Fruit fly (Drosophila melanogaster) whole organism, embryonic: ENCODE measurements around the gene eya.

ENCODE experiments used
- Atf3 ChIP-seq: fragments of 200-800 bp; sonication (Bioruptor generic); optimal IDR thresholded peaks from 3 replicates; lab custom pipeline; 2016; ENCODE audit warnings: missing biosample characterization, missing genetic modification characterization
- Awh ChIP-seq: fragments of 200-800 bp; sonication (Bioruptor generic); IDR thresholded peaks from 2 replicates; pipeline ENCODE4, ENCODE4 v1.3.6; 2022; ENCODE audit warnings: missing biosample characterization, missing genetic modification characterization
- B-H2 ChIP-seq: fragments of 200-800 bp; sonication (Bioruptor generic); optimal IDR thresholded peaks from 2 replicates; lab custom pipeline; 2018; ENCODE audit warnings: missing biosample characterization, mild to moderate bottlenecking, missing genetic modification characterization
- CG12659 ChIP-seq: fragments of 200-800 bp; sonication (Bioruptor generic); optimal IDR thresholded peaks from 3 replicates; lab custom pipeline; 2017; ENCODE audit warnings: mild to moderate bottlenecking, missing biosample characterization, missing genetic modification reagents, missing genetic modification characterization
- CG12769 ChIP-seq: fragments of 200-800 bp; sonication (Bioruptor generic); optimal IDR thresholded peaks from 2 replicates; lab custom pipeline; 2019; ENCODE audit warnings: missing biosample characterization, mild to moderate bottlenecking, missing genetic modification characterization, moderate library complexity
- CG13123 ChIP-seq: fragments of 200-800 bp; sonication (Bioruptor generic); optimal IDR thresholded peaks from 2 replicates; lab custom pipeline; 2016; ENCODE audit warnings: missing biosample characterization, missing genetic modification characterization
- CG16779 ChIP-seq: fragments of 200-800 bp; sonication (Bioruptor generic); IDR thresholded peaks from 2 replicates; pipeline ENCODE4 v1.3.6; 2022; ENCODE audit warnings: missing biosample characterization, missing genetic modification characterization
- CG17568 ChIP-seq: fragments of 200-800 bp; sonication (Bioruptor generic); optimal IDR thresholded peaks from 2 replicates; lab custom pipeline; 2018; ENCODE audit warnings: missing biosample characterization, mild to moderate bottlenecking, missing genetic modification characterization, moderate library complexity
- CG18619 ChIP-seq: fragments of 200-800 bp; sonication (Bioruptor generic); optimal IDR thresholded peaks from 3 replicates; lab custom pipeline; 2017; ENCODE audit warnings: missing biosample characterization, mild to moderate bottlenecking, missing genetic modification characterization
- CG4424 ChIP-seq: fragments of 200-800 bp; sonication (Bioruptor generic); optimal IDR thresholded peaks from 3 replicates; lab custom pipeline; 2016; ENCODE audit warnings: missing biosample characterization, missing genetic modification characterization
- CG4730 ChIP-seq: fragments of 200-800 bp; sonication (Bioruptor generic); IDR thresholded peaks from 2 replicates; pipeline ENCODE4 v1.3.6; 2022; ENCODE audit warnings: missing biosample characterization, missing genetic modification characterization
- CG7556 ChIP-seq: fragments of 200-800 bp; sonication (Bioruptor generic); optimal IDR thresholded peaks from 2 replicates; lab custom pipeline; 2017; ENCODE audit warnings: missing biosample characterization, mild to moderate bottlenecking, missing genetic modification characterization
- Fer3 ChIP-seq: fragments of 200-800 bp; sonication (Bioruptor generic); optimal IDR thresholded peaks from 2 replicates; lab custom pipeline; 2018; ENCODE audit warnings: missing biosample characterization, mild to moderate bottlenecking, missing genetic modification characterization, moderate library complexity
- HLH54F ChIP-seq: fragments of 200-800 bp; sonication (Bioruptor generic); optimal IDR thresholded peaks from 3 replicates; lab custom pipeline; 2016; ENCODE audit warnings: missing biosample characterization, missing genetic modification characterization
- HLHmδ ChIP-seq: fragments of 200-800 bp; sonication (Bioruptor generic); optimal IDR thresholded peaks from 2 replicates; lab custom pipeline; 2018; ENCODE audit warnings: missing biosample characterization, mild to moderate bottlenecking, missing genetic modification characterization, moderate library complexity
- Max ChIP-seq: fragments of 200-800 bp; sonication (Bioruptor generic); optimal IDR thresholded peaks from 2 replicates; lab custom pipeline; 2016; ENCODE audit warnings: missing biosample characterization, mild to moderate bottlenecking, missing genetic modification characterization
- PHDP ChIP-seq: fragments of 200-800 bp; sonication (Bioruptor generic); optimal IDR thresholded peaks from 3 replicates; lab custom pipeline; 2018; ENCODE audit warnings: missing biosample characterization, mild to moderate bottlenecking, missing genetic modification characterization, moderate library complexity
- Sox102F ChIP-seq: fragments of 200-800 bp; sonication (Bioruptor generic); optimal IDR thresholded peaks from 2 replicates; lab custom pipeline; 2018; ENCODE audit warnings: missing biosample characterization, mild to moderate bottlenecking, missing genetic modification characterization, moderate library complexity
- Stat92E ChIP-seq, 3 experiments: fragments of >200 bp in 2 of 3; fragments of 200-800 bp in 1 of 3; sonication (Bioruptor generic) in 1 of 3; optimal IDR thresholded peaks; 2 replicates each; lab custom pipeline; 2017 to 2019; ENCODE audit warnings: missing biosample characterization in 3 of 3, missing genetic modification characterization in 3 of 3, mild to moderate bottlenecking in 1 of 3, moderate library complexity in 1 of 3
- Taf1 ChIP-seq: fragments of 200-800 bp; sonication (Bioruptor generic); IDR thresholded peaks from 2 replicates; pipeline ENCODE4 v1.3.6; 2022; ENCODE audit warnings: missing biosample characterization, missing genetic modification characterization
- Trl ChIP-seq, 3 experiments: fragments of >200 bp in 2 of 3; fragments of 200-800 bp in 1 of 3; sonication (Bioruptor generic) in 1 of 3; optimal IDR thresholded peaks; 2 replicates in 1 of 3; 3 replicates in 2 of 3; lab custom pipeline; 2016 to 2017; ENCODE audit warnings: missing biosample characterization in 1 of 3, missing genetic modification characterization in 1 of 3
- abd-A ChIP-seq: fragments of 200-800 bp; sonication (Bioruptor generic); optimal IDR thresholded peaks from 3 replicates; lab custom pipeline; 2019; ENCODE audit warnings: missing biosample characterization, mild to moderate bottlenecking, missing genetic modification characterization, moderate library complexity
- bcd ChIP-seq: fragments of 200-800 bp; sonication (Bioruptor generic); optimal IDR thresholded peaks from 2 replicates; lab custom pipeline; 2017; ENCODE audit warnings: missing biosample characterization, mild to moderate bottlenecking, missing genetic modification characterization
- cwo ChIP-seq: fragments of 200-800 bp; sonication (Bioruptor generic); optimal IDR thresholded peaks from 3 replicates; lab custom pipeline; 2017; ENCODE audit warnings: missing biosample characterization, missing genetic modification characterization, mild to moderate bottlenecking, moderate library complexity, missing genetic modification reagents
- eve ChIP-seq, 2 experiments: fragments of >200 bp; optimal IDR thresholded peaks; 2 replicates each; lab custom pipeline; 2017; ENCODE audit warnings: missing biosample characterization in 2 of 2, missing genetic modification characterization in 2 of 2
- gcm ChIP-seq: fragments of 200-800 bp; sonication (Bioruptor generic); optimal IDR thresholded peaks from 2 replicates; lab custom pipeline; 2019; ENCODE audit warnings: missing biosample characterization, mild to moderate bottlenecking, missing genetic modification characterization, moderate library complexity
- gro ChIP-seq: fragments of 200-800 bp; sonication (Bioruptor generic); optimal IDR thresholded peaks from 2 replicates; lab custom pipeline; 2016; ENCODE audit warnings: missing biosample characterization, missing genetic modification characterization
- gt ChIP-seq: fragments of 200-800 bp; sonication (Bioruptor generic); IDR thresholded peaks from 2 replicates; pipeline ENCODE4 v1.3.6; 2022; ENCODE audit warnings: missing biosample characterization, missing genetic modification characterization
- nau ChIP-seq: fragments of 200-800 bp; sonication (Bioruptor generic); optimal IDR thresholded peaks from 3 replicates; lab custom pipeline; 2017; ENCODE audit warnings: missing biosample characterization, mild to moderate bottlenecking, missing genetic modification characterization, missing genetic modification reagents
- ranshi ChIP-seq: fragments of 200-800 bp; sonication (Bioruptor generic); IDR thresholded peaks from 2 replicates; pipeline ENCODE4 v1.3.6; 2022; ENCODE audit warnings: missing biosample characterization, missing genetic modification characterization
- rib ChIP-seq: fragments of 200-800 bp; sonication (Bioruptor generic); IDR thresholded peaks from 2 replicates; pipeline ENCODE4 v1.3.6; 2022; ENCODE audit warnings: missing biosample characterization, missing genetic modification characterization
- sd ChIP-seq: fragments of 200-800 bp; sonication (Bioruptor generic); optimal IDR thresholded peaks from 3 replicates; lab custom pipeline; 2018; ENCODE audit warnings: missing biosample characterization, mild to moderate bottlenecking, missing genetic modification characterization, moderate library complexity
- sr ChIP-seq: fragments of 200-800 bp; sonication (Bioruptor generic); IDR thresholded peaks from 3 replicates; pipeline ENCODE4 v1.3.6; 2022; ENCODE audit warnings: missing biosample characterization, missing genetic modification characterization
- ssp ChIP-seq: fragments of 200-800 bp; sonication (Bioruptor generic); IDR thresholded peaks from 2 replicates; pipeline ENCODE4 v1.3.6; 2022; ENCODE audit warnings: missing biosample characterization, missing genetic modification characterization
- stwl ChIP-seq: fragments of 200-800 bp; sonication (Bioruptor generic); optimal IDR thresholded peaks from 3 replicates; lab custom pipeline; 2018; ENCODE audit warnings: missing biosample characterization, mild to moderate bottlenecking, missing genetic modification characterization, moderate library complexity
- tgo ChIP-seq: fragments of 200-800 bp; sonication (Bioruptor generic); IDR thresholded peaks from 3 replicates; pipeline ENCODE4 v1.3.6; 2022; ENCODE audit warnings: missing biosample characterization, missing genetic modification characterization
- trem ChIP-seq: fragments of 200-800 bp; optimal IDR thresholded peaks from 3 replicates; lab custom pipeline; 2019; ENCODE audit warnings: missing biosample characterization, mild to moderate bottlenecking, missing genetic modification characterization, moderate library complexity
- twi ChIP-seq: fragments of 200-800 bp; optimal IDR thresholded peaks from 2 replicates; lab custom pipeline; 2019; ENCODE audit warnings: missing biosample characterization, mild to moderate bottlenecking, missing genetic modification characterization, moderate library complexity
- zen2 ChIP-seq: fragments of 200-800 bp; sonication (Bioruptor generic); IDR thresholded peaks from 3 replicates; pipeline ENCODE4 v1.3.6; 2022; ENCODE audit warnings: missing biosample characterization, missing genetic modification characterization; ENCODE audit not compliant: partially characterized antibody

eya gene

DNA sequence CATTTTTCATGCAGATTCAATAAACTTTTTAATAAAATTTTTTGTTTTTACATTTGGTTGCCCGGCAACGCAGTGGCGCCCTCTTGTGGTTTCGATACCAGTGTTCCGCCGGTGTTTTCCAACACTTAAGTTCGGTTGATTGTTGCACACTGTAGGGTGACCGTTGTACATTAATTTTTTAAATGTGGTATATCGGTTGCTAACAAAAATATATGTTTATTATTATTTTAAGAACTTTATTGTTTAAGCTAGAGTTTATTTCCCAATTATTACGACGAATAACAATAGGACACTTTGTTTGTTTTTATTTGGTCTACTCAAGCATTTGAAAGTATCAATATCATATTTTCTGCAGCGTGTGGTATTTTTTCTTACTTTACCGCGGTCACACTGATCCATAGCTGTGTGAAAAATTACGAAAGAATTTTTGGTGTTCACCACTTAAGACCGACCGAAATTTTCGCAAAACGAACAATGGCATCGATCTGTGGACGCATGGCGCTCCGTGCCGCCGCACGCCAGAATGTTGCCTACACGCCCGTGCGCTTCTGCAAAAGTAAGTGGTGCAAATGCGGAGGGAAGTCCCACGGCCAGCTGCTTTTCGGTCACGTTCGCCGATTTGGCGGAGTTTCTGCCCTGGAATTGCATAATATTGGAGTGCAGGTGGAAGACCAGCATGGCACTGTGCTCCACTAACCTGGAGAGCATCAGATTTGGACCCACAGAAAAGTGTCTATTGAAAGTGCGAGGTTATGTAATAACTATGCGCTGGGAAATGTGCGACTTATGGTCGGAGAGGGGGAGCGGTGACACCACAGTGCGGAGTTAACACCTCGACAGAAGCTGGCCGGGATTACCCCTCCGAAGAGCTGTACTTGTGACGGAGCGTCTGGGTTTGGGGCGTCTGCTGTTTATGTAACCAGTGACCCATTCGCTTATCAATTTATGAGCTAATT, 10.9 kb upstream of the eya start, which contains the start of the genes IFT52 and COX5B (continued):
- peak; percentile 14; the same call in 1 of the 2 replicates for TF ChIP-seq Taf1 (GFP tag; lab: Robert Waterston, UW)

DNA sequence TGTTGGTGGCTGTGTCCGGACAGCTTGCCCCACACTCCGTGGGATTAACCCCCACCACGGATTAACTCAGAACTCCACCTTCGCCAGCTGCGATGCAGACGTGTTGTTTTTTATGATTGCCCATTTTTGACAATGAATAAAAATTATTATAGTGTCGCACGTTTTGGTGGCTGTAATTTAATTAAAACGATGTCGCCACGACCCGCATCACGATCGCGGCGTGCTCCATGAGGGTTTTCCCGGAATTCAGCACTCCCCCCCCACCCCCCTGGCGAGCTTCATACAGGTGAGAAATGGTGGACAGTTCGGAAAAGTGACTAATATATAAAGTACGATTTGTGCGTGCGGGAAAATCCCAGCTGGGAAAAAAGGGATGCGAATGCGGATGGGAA, 7.0 kb upstream of the eya start:
- TF ChIP-seq trem (tag; lab: Kevin White, UChicago): no peak
- TF ChIP-seq HLH54F: no peak
- TF ChIP-seq CG13123 (GFP tag; lab: Kevin White, UChicago): no peak
- TF ChIP-seq B-H2 (GFP tag; lab: Kevin White, UChicago): no peak
- TF ChIP-seq nau (GFP tag; lab: Kevin White, UChicago): no peak
- TF ChIP-seq gcm (GFP tag; lab: Kevin White, UChicago): peak; percentile 80
- TF ChIP-seq CG17568 (GFP tag; lab: Kevin White, UChicago): no peak
- TF ChIP-seq Sox102F (GFP tag; lab: Kevin White, UChicago): no peak
- peak; percentile 32 for TF ChIP-seq HLHmδ
- no peak for TF ChIP-seq CG4730
- 0 out of 3 replicates have a peak, but pooled peaks have one; percentile 34 for TF ChIP-seq sr (GFP tag; lab: Robert Waterston, UW)
- TF ChIP-seq CG4424 (GFP tag; lab: Kevin White, UChicago): no peak
- peak; percentile 55 for TF ChIP-seq sd (tag; lab: Kevin White, UChicago)
- TF ChIP-seq Trl (optimal IDR thresholded peaks at IDR 0.05; lab: Kevin White, UChicago): no peak
- TF ChIP-seq Trl (GFP tag; optimal IDR thresholded peaks at IDR 0.05; lab: Kevin White, UChicago): no peak
- TF ChIP-seq Fer3: no peak
- TF ChIP-seq CG12769 (tag; lab: Kevin White, UChicago): no peak
- no peak for TF ChIP-seq tgo
- TF ChIP-seq gt: no peak
- no peak for TF ChIP-seq PHDP (tag; lab: Kevin White, UChicago)
- TF ChIP-seq CG7556 (GFP tag; lab: Kevin White, UChicago): no peak
- peak; percentile 48; the same call in 1 of the 3 replicates for TF ChIP-seq zen2 (GFP tag; lab: Robert Waterston, UW)
- TF ChIP-seq cwo: peak; percentile 25
- TF ChIP-seq Awh (GFP tag; lab: Robert Waterston, UW): peak; percentile 31; the same call in 1 of the 2 replicates
- no peak for TF ChIP-seq CG12659 (GFP tag; lab: Kevin White, UChicago)
- no peak for TF ChIP-seq ssp (GFP tag; lab: Robert Waterston, UW)
- TF ChIP-seq Max: no peak
- no peak for TF ChIP-seq twi (tag; lab: Kevin White, UChicago)
- TF ChIP-seq eve (GFP tag; optimal IDR thresholded peaks at IDR 0.05; lab: Kevin White, UChicago): no peak
- TF ChIP-seq rib (GFP tag; lab: Robert Waterston, UW): no peak
- TF ChIP-seq CG16779: no peak
- TF ChIP-seq CG18619 (GFP tag; lab: Kevin White, UChicago): no peak
- peak; percentile 58 for TF ChIP-seq abd-A (tag; lab: Kevin White, UChicago)
- no peak for TF ChIP-seq gro (GFP tag; lab: Kevin White, UChicago)
- no peak for TF ChIP-seq Atf3 (GFP tag; lab: Kevin White, UChicago)
- no peak for TF ChIP-seq stwl
- no peak for TF ChIP-seq ranshi
- TF ChIP-seq Stat92E (GFP tag; optimal IDR thresholded peaks at IDR 0.05; lab: Kevin White, UChicago): peak in 1 of 3 experiments; percentile 84
- TF ChIP-seq bcd: no peak
- TF ChIP-seq, all 482 proteins: peak for 9
